Worm (Caenorhabditis elegans): Measurements from ENCODE around the gene F53G2.12.

The F53G2.12 gene

ce11 chrII:2479047-2479446, at the start of gene F53G2.12:
Gene F53G2.12 (minus strand): TSS chrII:2479090.
- TF ChIP-seq ceh-90 (tag; optimal IDR thresholded peaks at IDR 0.05) (peak; percentile 2), lin-35 (GFP tag; optimal IDR thresholded peaks at IDR 0.05) (peak in 1 of 2 experiments; percentile 36), efl-1 (optimal IDR thresholded peaks at IDR 0.05) (peak; percentile 36 to 47), efl-1 (GFP tag; optimal IDR thresholded peaks at IDR 0.05 in 1 of 2) (peak; percentile 54 to 95), lsy-2 (tag; optimal IDR thresholded peaks at IDR 0.05) (peak; percentile 52 to 54), mep-1 (tag; optimal IDR thresholded peaks at IDR 0.05) (peak; percentile 7), zip-4 (GFP tag; optimal IDR thresholded peaks at IDR 0.05) (no peak), grh-1 (GFP tag; IDR thresholded peaks at IDR 0.05) (no peak), hlh-17 (GFP tag; optimal IDR thresholded peaks at IDR 0.05; ENCODE audit: borderline replicate concordance) (no peak), isw-1 (GFP tag; IDR thresholded peaks at IDR 0.05) (no peak), ces-1 (GFP tag; optimal IDR thresholded peaks at IDR 0.05) (no peak), unc-62 (GFP tag; optimal IDR thresholded peaks at IDR 0.05) (no peak), dpl-1 (GFP tag; optimal IDR thresholded peaks at IDR 0.05) (peak; percentile 6 to 57 (median 46)), C04F5.9 (tag; optimal IDR thresholded peaks at IDR 0.05) (peak; percentile 14), egl-27 (tag; optimal IDR thresholded peaks at IDR 0.05) (no peak), F16B12.6 (tag; optimal IDR thresholded peaks at IDR 0.05) (peak; percentile 82), elt-2 (tag; optimal IDR thresholded peaks at IDR 0.05) (no peak)

DNA sequence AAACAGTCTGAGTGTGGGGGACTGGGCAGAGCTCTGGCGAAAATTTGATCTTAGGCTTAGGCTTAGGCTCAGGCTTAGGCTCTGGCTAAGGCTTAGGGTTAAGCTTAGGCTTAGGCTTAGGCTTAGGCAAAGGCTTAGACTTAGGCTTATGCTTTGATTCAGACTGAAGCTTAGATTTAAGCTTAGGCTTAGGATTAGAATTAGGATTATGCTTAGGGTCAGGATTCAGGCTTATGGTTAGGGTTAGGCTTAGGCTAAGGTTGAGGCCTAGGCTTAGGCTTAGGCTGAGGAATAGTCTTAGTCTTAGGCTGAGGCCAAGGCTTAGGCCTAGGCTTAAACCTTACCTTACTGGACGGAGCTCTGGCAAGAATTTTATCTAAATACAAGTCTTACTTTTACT, 48.0 kb upstream of the F53G2.12 start:
- TF ChIP-seq ceh-88 (GFP tag; IDR thresholded peaks at IDR 0.05) = no peak
- TF ChIP-seq swsn-7 (tag; optimal IDR thresholded peaks at IDR 0.05) = no peak
- TF ChIP-seq isw-1 (GFP tag; IDR thresholded peaks at IDR 0.05) = no peak
- no peak for TF ChIP-seq fos-1 (tag; optimal IDR thresholded peaks at IDR 0.05)
- no peak for TF ChIP-seq C16A3.4 (tag; optimal IDR thresholded peaks at IDR 0.05)
- no peak for TF ChIP-seq unc-86 (tag; optimal IDR thresholded peaks at IDR 0.05)
- no peak for TF ChIP-seq aly-2 (tag; optimal IDR thresholded peaks at IDR 0.05)
- no peak for TF ChIP-seq elt-3 (tag; optimal IDR thresholded peaks at IDR 0.05)
- no peak for TF ChIP-seq nhr-77 (tag; optimal IDR thresholded peaks at IDR 0.05)
- no peak for TF ChIP-seq efl-1 (optimal IDR thresholded peaks at IDR 0.05)
- TF ChIP-seq efl-1 (GFP tag; optimal IDR thresholded peaks at IDR 0.05 in 1 of 2) = no peak
- TF ChIP-seq nhr-85 (tag) = no peak
- no peak for TF ChIP-seq efl-3 (GFP tag; optimal IDR thresholded peaks at IDR 0.05)

DNA sequence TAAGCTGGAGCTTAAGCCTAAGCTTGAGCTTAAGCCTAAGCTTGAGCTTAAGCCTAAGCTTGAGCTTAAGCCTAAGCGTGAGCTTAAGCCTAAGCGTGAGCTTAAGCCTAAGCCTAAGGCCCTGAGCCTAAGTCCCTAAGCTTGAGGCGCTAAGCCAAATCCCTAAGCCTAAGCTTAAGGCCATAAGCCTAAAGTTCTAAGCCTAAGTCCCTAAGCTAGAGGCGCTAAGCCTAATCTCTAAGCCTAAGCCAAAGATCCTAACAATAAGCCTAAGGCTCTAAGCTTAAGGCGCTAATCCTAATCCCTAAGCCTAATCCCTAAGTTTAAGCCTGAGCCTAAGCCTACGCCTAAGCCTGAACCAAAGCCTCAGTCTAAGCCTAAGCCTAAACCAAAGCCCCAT, 46.8 kb upstream of the F53G2.12 start:
- TF ChIP-seq C16A3.4 (tag; optimal IDR thresholded peaks at IDR 0.05) (no peak), nhr-84 (tag; optimal IDR thresholded peaks at IDR 0.05) (no peak), skn-1 (tag; optimal IDR thresholded peaks at IDR 0.05) (no peak), lin-13 (GFP tag; optimal IDR thresholded peaks at IDR 0.05) (no peak), efl-1 (optimal IDR thresholded peaks at IDR 0.05) (no peak), efl-1 (GFP tag; optimal IDR thresholded peaks at IDR 0.05 in 1 of 2) (no peak), ama-1 (optimal IDR thresholded peaks at IDR 0.05) (no peak), pag-3 (tag; optimal IDR thresholded peaks at IDR 0.05; ENCODE audit: borderline replicate concordance, insufficient read depth) (no peak), ceh-88 (GFP tag; IDR thresholded peaks at IDR 0.05) (no peak), nhr-71 (tag; optimal IDR thresholded peaks at IDR 0.05) (no peak), egl-13 (tag; optimal IDR thresholded peaks at IDR 0.05) (no peak), pax-3 (tag; optimal IDR thresholded peaks at IDR 0.05) (no peak), elt-3 (tag; optimal IDR thresholded peaks at IDR 0.05) (no peak), tbx-2 (tag; optimal IDR thresholded peaks at IDR 0.05) (no peak), blmp-1 (tag; optimal IDR thresholded peaks at IDR 0.05) (no peak), F16B12.6 (tag; optimal IDR thresholded peaks at IDR 0.05) (no peak)

DNA sequence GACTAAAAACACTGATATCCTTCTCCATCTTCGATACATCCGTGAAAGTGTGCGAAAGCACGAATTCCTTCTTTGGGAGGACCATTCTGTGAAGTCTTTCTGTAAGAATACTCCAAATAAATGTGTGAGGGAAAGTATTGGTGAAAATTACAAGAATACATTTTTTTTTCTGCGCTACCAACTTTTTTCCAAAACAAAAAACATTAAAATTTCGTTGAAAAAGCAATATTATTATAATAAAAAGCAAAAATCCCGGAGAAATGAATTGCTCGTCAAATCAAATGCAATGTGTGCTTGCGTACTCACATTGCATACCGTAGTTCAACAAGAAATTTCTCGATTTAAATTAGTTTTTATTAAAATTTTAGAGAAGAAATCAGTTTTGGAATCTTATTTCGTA, 43.1 kb upstream of the F53G2.12 start, which contains the start of gene bath-13:
TSS of gene bath-13 (minus strand) at position 101 of the 400 bp plus-strand sequence.
- TF ChIP-seq lin-14 (GFP tag; optimal IDR thresholded peaks at IDR 0.05) = no peak
- TF ChIP-seq Y116A8C.19 (tag; optimal IDR thresholded peaks at IDR 0.05; ENCODE audit: borderline replicate concordance) = no peak
- TF ChIP-seq unc-86 (tag; optimal IDR thresholded peaks at IDR 0.05) = no peak
- TF ChIP-seq nhr-90 (tag; optimal IDR thresholded peaks at IDR 0.05; ENCODE audit: poor library complexity) = no peak
- TF ChIP-seq egl-13 (tag; optimal IDR thresholded peaks at IDR 0.05) = no peak
- no peak for TF ChIP-seq nhr-20 (tag; optimal IDR thresholded peaks at IDR 0.05)
- no peak for TF ChIP-seq fkh-4 (tag; optimal IDR thresholded peaks at IDR 0.05; ENCODE audit: borderline replicate concordance)
- TF ChIP-seq ceh-82 (tag; optimal IDR thresholded peaks at IDR 0.05) = no peak
- no peak for TF ChIP-seq ztf-11 (tag; optimal IDR thresholded peaks at IDR 0.05)
- no peak for TF ChIP-seq unc-98 (GFP tag; IDR thresholded peaks at IDR 0.05)
- TF ChIP-seq nhr-76 (tag; optimal IDR thresholded peaks at IDR 0.05) = no peak

All from whole organism, L1 larva.